Worm (Caenorhabditis elegans): ENCODE results near the gene srsx-12.

The srsx-12 gene

ce11 chrV:4967238-4967637, 13.5 kb downstream of the srsx-12 start:
- TF ChIP-seq egl-27 (tag; optimal IDR thresholded peaks at IDR 0.05) (no peak), peb-1 (tag; optimal IDR thresholded peaks at IDR 0.05) (no peak), alr-1 (tag; optimal IDR thresholded peaks at IDR 0.05) (no peak), nhr-23 (tag; optimal IDR thresholded peaks at IDR 0.05) (no peak), sem-4 (tag; optimal IDR thresholded peaks at IDR 0.05) (no peak), ama-1 (optimal IDR thresholded peaks at IDR 0.05) (no peak)

- TF ChIP-seq elt-1 (tag; optimal IDR thresholded peaks at IDR 0.05) = no peak
- TF ChIP-seq C34F6.9 (tag; optimal IDR thresholded peaks at IDR 0.05) = no peak
- TF ChIP-seq crh-2 (tag; optimal IDR thresholded peaks at IDR 0.05) = no peak
- TF ChIP-seq sma-9 (GFP tag; optimal IDR thresholded peaks at IDR 0.05) = peak; percentile 26
- TF ChIP-seq sma-9 (tag; optimal IDR thresholded peaks at IDR 0.05) = no peak
- no peak for TF ChIP-seq R02D3.7 (tag; optimal IDR thresholded peaks at IDR 0.05)
- no peak for TF ChIP-seq nhr-11 (tag; optimal IDR thresholded peaks at IDR 0.05)
Observed at ce11 chrV:4965790-4966189, 15.0 kb downstream of the srsx-12 start.

ce11 chrV:4964671-4965420, 15.9 kb downstream of the srsx-12 start:
- TF ChIP-seq Y55F3AM.14 (GFP tag; optimal IDR thresholded peaks at IDR 0.05) = no peak
- TF ChIP-seq nhr-12 (tag; optimal IDR thresholded peaks at IDR 0.05) = no peak
- TF ChIP-seq skn-1 (tag; optimal IDR thresholded peaks at IDR 0.05) = peak; percentile 33
- TF ChIP-seq crh-2 (tag; optimal IDR thresholded peaks at IDR 0.05) = peak; percentile 38
- peak; percentile 57 for TF ChIP-seq fos-1 (tag; optimal IDR thresholded peaks at IDR 0.05)
- no peak for TF ChIP-seq lin-39 (tag; optimal IDR thresholded peaks at IDR 0.05)
- peak; percentile 48 for TF ChIP-seq nhr-129 (tag; optimal IDR thresholded peaks at IDR 0.05)
- TF ChIP-seq sma-9 (GFP tag; optimal IDR thresholded peaks at IDR 0.05) = peak; percentile 48
- TF ChIP-seq sma-9 (tag; optimal IDR thresholded peaks at IDR 0.05) = no peak
- TF ChIP-seq lin-13 (GFP tag; optimal IDR thresholded peaks at IDR 0.05) = no peak
- no peak for TF ChIP-seq aly-2 (tag; optimal IDR thresholded peaks at IDR 0.05)

ce11 chrV:4964020-4964635, 16.6 kb downstream of the srsx-12 start:
- TF ChIP-seq Y55F3AM.14 (GFP tag; optimal IDR thresholded peaks at IDR 0.05) = peak; percentile 9
- peak; percentile 22 for TF ChIP-seq unc-55 (GFP tag; optimal IDR thresholded peaks at IDR 0.05)
- no peak for TF ChIP-seq nhr-25 (tag; optimal IDR thresholded peaks at IDR 0.05)

- TF ChIP-seq fos-1 (tag; optimal IDR thresholded peaks at IDR 0.05) (no peak), R02D3.7 (tag; optimal IDR thresholded peaks at IDR 0.05) (no peak), nhr-21 (tag; optimal IDR thresholded peaks at IDR 0.05) (no peak), lin-39 (tag; optimal IDR thresholded peaks at IDR 0.05) (no peak), C34F6.9 (tag; optimal IDR thresholded peaks at IDR 0.05) (no peak), nhr-10 (tag; optimal IDR thresholded peaks at IDR 0.05) (no peak)
Observed at ce11 chrV:4963606-4964005, 17.2 kb downstream of the srsx-12 start.

ce11 chrV:4962968-4963367, 17.8 kb downstream of the srsx-12 start, which contains the start of gene tam-1:
Gene tam-1, minus strand, starts transcription at chrV:4963102.
- no peak for TF ChIP-seq elt-1 (tag; optimal IDR thresholded peaks at IDR 0.05)
- TF ChIP-seq C34F6.9 (tag; optimal IDR thresholded peaks at IDR 0.05) = peak; percentile 40

- TF ChIP-seq ceh-82 (tag; optimal IDR thresholded peaks at IDR 0.05) (no peak), unc-62 (GFP tag; optimal IDR thresholded peaks at IDR 0.05) (no peak), nhr-12 (tag; optimal IDR thresholded peaks at IDR 0.05) (no peak), nhr-23 (tag; optimal IDR thresholded peaks at IDR 0.05) (no peak), peb-1 (tag; optimal IDR thresholded peaks at IDR 0.05) (no peak), snpc-4 (tag; optimal IDR thresholded peaks at IDR 0.05) (no peak), nhr-77 (tag; optimal IDR thresholded peaks at IDR 0.05) (no peak), ztf-1 (GFP tag; conservative IDR thresholded peaks at IDR 0.05) (no peak), zag-1 (tag; optimal IDR thresholded peaks at IDR 0.05) (no peak), mbf-1 (tag; optimal IDR thresholded peaks at IDR 0.05) (no peak), gmeb-1 (tag; optimal IDR thresholded peaks at IDR 0.05) (no peak), unc-55 (GFP tag; optimal IDR thresholded peaks at IDR 0.05) (no peak), F13H6.1 (tag; optimal IDR thresholded peaks at IDR 0.05) (no peak), egl-27 (tag; optimal IDR thresholded peaks at IDR 0.05) (no peak), nhr-237 (tag; optimal IDR thresholded peaks at IDR 0.05) (no peak), unc-39 (tag; optimal IDR thresholded peaks at IDR 0.05) (no peak), sem-4 (tag; optimal IDR thresholded peaks at IDR 0.05) (no peak), ztf-11 (tag; optimal IDR thresholded peaks at IDR 0.05) (no peak)
Observed at ce11 chrV:4960686-4961085, 20.1 kb downstream of the srsx-12 start.
